Fruit fly (Drosophila melanogaster) whole organism, prepupa: Measurements from ENCODE around the gene cact.
A peak's percentile ranks its signal among the peaks of the same experiment; 100 is the strongest.

Experiments used
- CG11294 ChIP-seq: fragments of 200-800 bp; sonication (Bioruptor generic); IDR thresholded peaks from 2 replicates; pipeline ENCODE4 v1.3.6; 2022; ENCODE audit warnings: missing biosample characterization, missing genetic modification characterization
- CG16779 ChIP-seq: fragments of 200-800 bp; sonication (Bioruptor generic); optimal IDR thresholded peaks from 3 replicates; lab custom pipeline; 2017; ENCODE audit warnings: missing biosample characterization, mild to moderate bottlenecking, missing genetic modification characterization
- CG6808 ChIP-seq: fragments of 200-800 bp; sonication (Bioruptor generic); optimal IDR thresholded peaks from 3 replicates; lab custom pipeline; 2017; ENCODE audit warnings: missing biosample characterization, missing genetic modification characterization, mild to moderate bottlenecking, moderate library complexity, missing genetic modification reagents
- CG6854 ChIP-seq: fragments of 200-800 bp; sonication (Bioruptor generic); optimal IDR thresholded peaks from 2 replicates; lab custom pipeline; 2017; ENCODE audit warnings: missing biosample characterization, mild to moderate bottlenecking, missing genetic modification characterization
- Ets96B ChIP-seq: fragments of 200-800 bp; optimal IDR thresholded peaks from 2 replicates; lab custom pipeline; 2019; ENCODE audit warnings: missing biosample characterization, mild to moderate bottlenecking, missing genetic modification characterization, moderate library complexity
- Gug ChIP-seq: fragments of 200-800 bp; sonication (Bioruptor generic); IDR thresholded peaks from 2 replicates; pipeline ENCODE4 v1.3.6; 2022; ENCODE audit warnings: missing biosample characterization, missing genetic modification characterization
- OdsH ChIP-seq: fragments of 200-800 bp; sonication (Bioruptor generic); optimal IDR thresholded peaks from 3 replicates; lab custom pipeline; 2016; ENCODE audit warnings: missing biosample characterization, missing genetic modification characterization
- Sox102F ChIP-seq: fragments of 200-800 bp; sonication (Bioruptor generic); optimal IDR thresholded peaks from 2 replicates; lab custom pipeline; 2016; ENCODE audit warnings: missing biosample characterization, mild to moderate bottlenecking, missing genetic modification characterization
- acj6 ChIP-seq: fragments of 200-800 bp; sonication (Bioruptor generic); optimal IDR thresholded peaks from 3 replicates; lab custom pipeline; 2016; ENCODE audit warnings: missing biosample characterization, missing genetic modification characterization
- lz ChIP-seq: fragments of 200-800 bp; sonication (Bioruptor generic); optimal IDR thresholded peaks from 3 replicates; lab custom pipeline; 2016; ENCODE audit warnings: missing biosample characterization, missing genetic modification characterization
- ss ChIP-seq, 2 experiments: fragments of 200-800 bp; sonication (Bioruptor generic); optimal IDR thresholded peaks; 2 replicates in 1 of 2; 3 replicates in 1 of 2; lab custom pipeline; 2017 to 2018; ENCODE audit warnings: mild to moderate bottlenecking in 2 of 2, missing biosample characterization in 2 of 2, missing genetic modification characterization in 2 of 2, moderate library complexity in 1 of 2

DNA sequence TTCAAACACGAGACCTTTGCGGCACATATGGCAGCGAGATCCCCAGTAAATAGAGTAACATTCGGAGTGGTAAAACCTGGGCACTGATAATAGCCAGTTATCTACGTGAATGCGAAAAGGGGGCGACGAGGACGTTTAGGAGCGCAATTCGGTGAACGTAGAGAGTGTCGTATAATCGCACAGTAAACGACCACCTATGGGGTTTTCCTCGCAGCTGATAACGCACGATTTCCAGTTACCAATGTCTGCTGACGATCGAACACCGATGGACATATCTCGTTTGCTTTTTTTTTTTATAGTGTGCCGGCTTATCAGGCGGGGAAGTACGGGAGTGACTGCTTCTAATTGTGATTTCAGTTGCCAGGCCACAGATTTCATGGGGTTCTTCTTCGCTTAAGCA lies 6.3 kb downstream of the cact start:
- TF ChIP-seq Sox102F (GFP tag; lab: Kevin White, UChicago) (no peak), acj6 (GFP tag; lab: Kevin White, UChicago) (no peak), OdsH (no peak), CG11294 (GFP tag; lab: Robert Waterston, UW) (no peak), Gug (no peak), Ets96B (tag; lab: Kevin White, UChicago) (no peak), CG6808 (GFP tag; lab: Kevin White, UChicago) (no peak), CG16779 (tag; lab: Kevin White, UChicago) (peak; percentile 3), ss (GFP tag; optimal IDR thresholded peaks at IDR 0.05; lab: Kevin White, UChicago) (no peak), lz (no peak), CG6854 (GFP tag; lab: Kevin White, UChicago) (no peak)
